Fruit fly (Drosophila melanogaster) whole organism, embryonic: ENCODE results near the gene Mics1.

ENCODE experiments used
- BEAF-32 ChIP-seq: fragments of 200-800 bp; sonication (Bioruptor generic); optimal IDR thresholded peaks from 3 replicates; lab custom pipeline; 2017; ENCODE audit warnings: missing biosample characterization, missing genetic modification characterization, mild to moderate bottlenecking, moderate library complexity, missing genetic modification reagents
- CG11723 ChIP-seq: fragments of 200-800 bp; sonication (Bioruptor generic); optimal IDR thresholded peaks from 2 replicates; lab custom pipeline; 2017; ENCODE audit warnings: missing biosample characterization, mild to moderate bottlenecking, missing genetic modification characterization
- CG12236 ChIP-seq: fragments of 200-800 bp; sonication (Bioruptor generic); optimal IDR thresholded peaks from 2 replicates; lab custom pipeline; 2016; ENCODE audit warnings: missing biosample characterization, missing genetic modification characterization
- CG12299 ChIP-seq: fragments of 200-800 bp; sonication (Bioruptor generic); optimal IDR thresholded peaks from 2 replicates; lab custom pipeline; 2018; ENCODE audit warnings: missing biosample characterization, mild to moderate bottlenecking, missing genetic modification characterization
- CG13296 ChIP-seq: fragments of 200-800 bp; sonication (Bioruptor generic); optimal IDR thresholded peaks from 3 replicates; lab custom pipeline; 2018; ENCODE audit warnings: missing biosample characterization, mild to moderate bottlenecking, missing genetic modification characterization
- CG16779 ChIP-seq: fragments of 200-800 bp; sonication (Bioruptor generic); IDR thresholded peaks from 2 replicates; pipeline ENCODE4 v1.3.6; 2022; ENCODE audit warnings: missing biosample characterization, missing genetic modification characterization
- CG16813 ChIP-seq: fragments of 200-800 bp; sonication (Bioruptor generic); IDR thresholded peaks from 3 replicates; pipeline ENCODE4 v1.3.6; 2022; ENCODE audit warnings: missing biosample characterization, missing genetic modification characterization; ENCODE audit not compliant: partially characterized antibody
- CG16863 ChIP-seq: fragments of 200-800 bp; sonication (Bioruptor generic); optimal IDR thresholded peaks from 3 replicates; lab custom pipeline; 2016; ENCODE audit warnings: missing biosample characterization, missing genetic modification characterization
- CG34224 ChIP-seq: fragments of 200-800 bp; sonication (Bioruptor generic); IDR thresholded peaks from 3 replicates; pipeline ENCODE4 v1.3.6; 2022; ENCODE audit warnings: missing biosample characterization, missing genetic modification characterization; ENCODE audit not compliant: partially characterized antibody
- CG34376 ChIP-seq: fragments of 200-800 bp; sonication (Bioruptor generic); optimal IDR thresholded peaks from 2 replicates; lab custom pipeline; 2018; ENCODE audit warnings: missing biosample characterization, mild to moderate bottlenecking, missing genetic modification characterization
- CG3847 ChIP-seq: fragments of 200-800 bp; sonication (Bioruptor generic); IDR thresholded peaks from 2 replicates; pipeline ENCODE4 v1.3.6; 2022; ENCODE audit warnings: missing biosample characterization, missing genetic modification characterization
- CG4707 ChIP-seq: fragments of 200-800 bp; sonication (Bioruptor generic); optimal IDR thresholded peaks from 2 replicates; lab custom pipeline; 2018; ENCODE audit warnings: missing biosample characterization, mild to moderate bottlenecking, missing genetic modification characterization, moderate library complexity
- CG7963 ChIP-seq: fragments of 200-800 bp; sonication (Bioruptor generic); IDR thresholded peaks from 3 replicates; pipeline ENCODE4 v1.3.6; 2022; ENCODE audit warnings: missing biosample characterization, missing genetic modification characterization; ENCODE audit not compliant: partially characterized antibody
- CG7987 ChIP-seq: fragments of 200-800 bp; sonication (Bioruptor generic); optimal IDR thresholded peaks from 2 replicates; lab custom pipeline; 2018; ENCODE audit warnings: missing biosample characterization, mild to moderate bottlenecking, missing genetic modification characterization, moderate library complexity
- E2f2 ChIP-seq: fragments of 200-800 bp; sonication (Bioruptor generic); IDR thresholded peaks from 2 replicates; pipeline ENCODE4 v1.3.6; 2022; ENCODE audit warnings: missing biosample characterization, missing genetic modification characterization
- Fer1 ChIP-seq: fragments of 200-800 bp; sonication (Bioruptor generic); optimal IDR thresholded peaks from 2 replicates; lab custom pipeline; 2017; ENCODE audit warnings: missing biosample characterization, mild to moderate bottlenecking, missing genetic modification characterization
- Hr3 ChIP-seq: fragments of 200-800 bp; sonication (Bioruptor generic); optimal IDR thresholded peaks from 3 replicates; lab custom pipeline; 2016; ENCODE audit warnings: missing biosample characterization, missing genetic modification characterization
- Jarid2 ChIP-seq: fragments of 200-800 bp; sonication (Bioruptor generic); optimal IDR thresholded peaks from 3 replicates; lab custom pipeline; 2017; ENCODE audit warnings: mild to moderate bottlenecking, missing biosample characterization, missing genetic modification reagents, missing genetic modification characterization
- Max ChIP-seq: fragments of 200-800 bp; sonication (Bioruptor generic); optimal IDR thresholded peaks from 2 replicates; lab custom pipeline; 2016; ENCODE audit warnings: missing biosample characterization, mild to moderate bottlenecking, missing genetic modification characterization
- Myb ChIP-seq: fragments of 200-800 bp; sonication (Bioruptor generic); optimal IDR thresholded peaks from 2 replicates; lab custom pipeline; 2016; ENCODE audit warnings: missing biosample characterization, missing genetic modification characterization
- Poxn ChIP-seq: fragments of 200-800 bp; sonication (Bioruptor generic); IDR thresholded peaks from 2 replicates; pipeline ENCODE4 v1.3.6; 2022; ENCODE audit warnings: missing biosample characterization, missing genetic modification characterization
- Rfx ChIP-seq: fragments of 200-800 bp; sonication (Bioruptor generic); IDR thresholded peaks from 2 replicates; pipeline ENCODE4 v1.3.6; 2022; ENCODE audit warnings: missing biosample characterization, missing genetic modification characterization
- Scr ChIP-seq: fragments of 200-800 bp; sonication (Bioruptor generic); IDR thresholded peaks from 2 replicates; pipeline ENCODE4 v1.3.6; 2022; ENCODE audit warnings: missing biosample characterization, missing genetic modification characterization; ENCODE audit not compliant: partially characterized antibody
- Sox100B ChIP-seq: fragments of 200-800 bp; sonication (Bioruptor generic); optimal IDR thresholded peaks from 3 replicates; lab custom pipeline; 2018; ENCODE audit warnings: missing biosample characterization, mild to moderate bottlenecking, missing genetic modification characterization
- Ssrp ChIP-seq: fragments of 200-800 bp; sonication (Bioruptor generic); optimal IDR thresholded peaks from 2 replicates; lab custom pipeline; 2018; ENCODE audit warnings: missing biosample characterization, mild to moderate bottlenecking, missing genetic modification characterization, moderate library complexity
- Tbp ChIP-seq: fragments of >200 bp; optimal IDR thresholded peaks from 2 replicates; lab custom pipeline; 2018; ENCODE audit warnings: missing biosample characterization, missing genetic modification characterization
- abd-A ChIP-seq: fragments of 200-800 bp; sonication (Bioruptor generic); optimal IDR thresholded peaks from 3 replicates; lab custom pipeline; 2019; ENCODE audit warnings: missing biosample characterization, mild to moderate bottlenecking, missing genetic modification characterization, moderate library complexity
- cg ChIP-seq: fragments of 200-800 bp; sonication (Bioruptor generic); optimal IDR thresholded peaks from 3 replicates; lab custom pipeline; 2019; ENCODE audit warnings: missing biosample characterization, mild to moderate bottlenecking, missing genetic modification characterization, moderate library complexity
- chinmo ChIP-seq: fragments of 200-800 bp; sonication (Bioruptor generic); IDR thresholded peaks from 4 replicates; pipeline ENCODE4 v1.3.6; 2022; ENCODE audit warnings: missing biosample characterization, missing genetic modification characterization; ENCODE audit not compliant: partially characterized antibody
- croc ChIP-seq: fragments of 200-800 bp; sonication (Bioruptor generic); conservative IDR thresholded peaks from 3 replicates; pipeline ENCODE4 v1.3.6; 2022; ENCODE audit warnings: missing biosample characterization, missing genetic modification characterization
- dm ChIP-seq: fragments of 200-800 bp; sonication (Bioruptor generic); optimal IDR thresholded peaks from 3 replicates; lab custom pipeline; 2016; ENCODE audit warnings: missing biosample characterization, missing genetic modification characterization
- dmrt11E ChIP-seq: fragments of 200-800 bp; sonication (Bioruptor generic); optimal IDR thresholded peaks from 3 replicates; lab custom pipeline; 2018; ENCODE audit warnings: missing biosample characterization, mild to moderate bottlenecking, missing genetic modification characterization, moderate library complexity
- exex ChIP-seq: fragments of 200-800 bp; sonication (Bioruptor generic); optimal IDR thresholded peaks from 4 replicates; lab custom pipeline; 2018; ENCODE audit warnings: missing biosample characterization, mild to moderate bottlenecking, missing genetic modification characterization, moderate library complexity
- grau ChIP-seq: fragments of 200-800 bp; optimal IDR thresholded peaks from 3 replicates; lab custom pipeline; 2019; ENCODE audit warnings: missing biosample characterization, mild to moderate bottlenecking, missing genetic modification characterization, moderate library complexity
- grn ChIP-seq: fragments of 200-800 bp; sonication (Bioruptor generic); optimal IDR thresholded peaks from 3 replicates; lab custom pipeline; 2017; ENCODE audit warnings: missing biosample characterization, missing genetic modification characterization
- inv ChIP-seq: fragments of 200-800 bp; sonication (Bioruptor generic); IDR thresholded peaks from 2 replicates; pipeline ENCODE4 v1.3.6; 2022; ENCODE audit warnings: missing biosample characterization, missing genetic modification characterization; ENCODE audit not compliant: partially characterized antibody
- knrl ChIP-seq: fragments of 200-800 bp; sonication (Bioruptor generic); IDR thresholded peaks from 3 replicates; pipeline ENCODE4 v1.3.6; 2022; ENCODE audit warnings: missing biosample characterization, missing genetic modification characterization; ENCODE audit not compliant: partially characterized antibody
- nau ChIP-seq: fragments of 200-800 bp; sonication (Bioruptor generic); optimal IDR thresholded peaks from 3 replicates; lab custom pipeline; 2017; ENCODE audit warnings: missing biosample characterization, mild to moderate bottlenecking, missing genetic modification characterization, missing genetic modification reagents
- psq ChIP-seq: fragments of 200-800 bp; sonication (Bioruptor generic); optimal IDR thresholded peaks from 2 replicates; lab custom pipeline; 2017; ENCODE audit warnings: missing biosample characterization, missing genetic modification characterization
- sd ChIP-seq: fragments of 200-800 bp; sonication (Bioruptor generic); optimal IDR thresholded peaks from 3 replicates; lab custom pipeline; 2018; ENCODE audit warnings: missing biosample characterization, mild to moderate bottlenecking, missing genetic modification characterization, moderate library complexity
- sens-2 ChIP-seq: fragments of 200-800 bp; sonication (Bioruptor generic); IDR thresholded peaks from 2 replicates; pipeline ENCODE4 v1.3.6; 2022; ENCODE audit warnings: missing biosample characterization, missing genetic modification characterization
- seq ChIP-seq: fragments of 200-800 bp; sonication (Bioruptor generic); IDR thresholded peaks from 2 replicates; pipeline ENCODE4 v1.3.6; 2022; ENCODE audit warnings: missing biosample characterization, missing genetic modification characterization
- stwl ChIP-seq: fragments of 200-800 bp; sonication (Bioruptor generic); optimal IDR thresholded peaks from 3 replicates; lab custom pipeline; 2018; ENCODE audit warnings: missing biosample characterization, mild to moderate bottlenecking, missing genetic modification characterization, moderate library complexity
- tna ChIP-seq: fragments of 200-800 bp; sonication (Bioruptor generic); IDR thresholded peaks from 2 replicates; pipeline ENCODE4 v1.3.6; 2022; ENCODE audit warnings: missing biosample characterization, missing genetic modification characterization; ENCODE audit not compliant: partially characterized antibody
- zen2 ChIP-seq: fragments of 200-800 bp; sonication (Bioruptor generic); IDR thresholded peaks from 3 replicates; pipeline ENCODE4 v1.3.6; 2022; ENCODE audit warnings: missing biosample characterization, missing genetic modification characterization; ENCODE audit not compliant: partially characterized antibody

The Mics1 gene

DNA sequence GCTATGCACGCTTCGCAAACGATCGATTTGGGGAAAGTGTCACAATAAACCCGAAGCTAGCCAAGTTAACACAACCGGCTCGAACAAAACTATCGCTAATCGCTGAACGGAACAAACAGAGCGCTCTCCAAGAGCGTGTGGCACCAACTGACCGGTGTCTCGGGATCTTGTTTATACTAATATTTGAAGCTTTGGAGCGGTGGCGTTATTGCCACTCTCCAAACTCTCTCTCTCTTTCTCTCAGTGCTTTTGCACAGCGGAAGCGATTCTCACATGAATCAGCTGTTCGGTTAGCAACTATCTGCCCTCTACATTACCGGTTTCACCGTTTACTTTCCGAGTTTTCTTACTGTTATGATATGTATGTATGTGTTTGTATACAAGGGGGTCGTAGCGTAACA lies 10.7 kb downstream of the Mics1 start (continued):
- TF ChIP-seq chinmo (GFP tag; lab: Robert Waterston, UW) (peak; percentile 91; the same call in 3 of the 4 replicates), Tbp (no peak), Sox100B (no peak), BEAF-32 (GFP tag; lab: Kevin White, UChicago) (no peak), CG16813 (no peak), CG4707 (GFP tag; lab: Kevin White, UChicago) (no peak), Myb (GFP tag; lab: Kevin White, UChicago) (no peak), Poxn (GFP tag; lab: Robert Waterston, UW) (no peak), Ssrp (tag; lab: Kevin White, UChicago) (no peak), tna (GFP tag; lab: Robert Waterston, UW) (0 out of 2 replicates have a peak, but pooled peaks have one; percentile 41), CG3847 (GFP tag; lab: Robert Waterston, UW) (no peak), CG12299 (tag; lab: Kevin White, UChicago) (no peak), CG16863 (GFP tag; lab: Kevin White, UChicago) (no peak), sd (peak; percentile 1), CG34224 (GFP tag; lab: Robert Waterston, UW) (peak; percentile 51), grn (GFP tag; lab: Kevin White, UChicago) (no peak), Hr3 (GFP tag; lab: Kevin White, UChicago) (no peak), psq (GFP tag; lab: Kevin White, UChicago) (no peak), CG7987 (GFP tag; lab: Kevin White, UChicago) (no peak), nau (GFP tag; lab: Kevin White, UChicago) (no peak), CG12236 (no peak), grau (tag; lab: Kevin White, UChicago) (no peak), CG7963 (GFP tag; lab: Robert Waterston, UW) (no peak), seq (no peak), dm (GFP tag; lab: Kevin White, UChicago) (no peak), Scr (GFP tag; lab: Robert Waterston, UW) (no peak; the same call in 1 of the 2 replicates), Rfx (GFP tag; lab: Robert Waterston, UW) (peak; percentile 29; the same call in 1 of the 2 replicates), Jarid2 (GFP tag; lab: Kevin White, UChicago) (peak; percentile 87), sens-2 (0 out of 2 replicates have a peak, but pooled peaks have one; percentile 6), abd-A (no peak), CG13296 (GFP tag; lab: Kevin White, UChicago) (peak; percentile 40), exex (peak; percentile 6), E2f2 (GFP tag; lab: Robert Waterston, UW) (no peak), CG16779 (GFP tag; lab: Robert Waterston, UW) (0 out of 2 replicates have a peak, but pooled peaks have one; percentile 18), croc (no peak), CG11723 (GFP tag; lab: Kevin White, UChicago) (no peak), cg (GFP tag; lab: Kevin White, UChicago) (peak; percentile 41), Max (GFP tag; lab: Kevin White, UChicago) (no peak), stwl (tag; lab: Kevin White, UChicago) (no peak), inv (GFP tag; lab: Robert Waterston, UW) (no peak), knrl (no peak), zen2 (peak; percentile 29; the same call in 1 of the 3 replicates), CG34376 (GFP tag; lab: Kevin White, UChicago) (peak; percentile 41), Fer1 (GFP tag; lab: Kevin White, UChicago) (peak; percentile 32), dmrt11E (tag; lab: Kevin White, UChicago) (no peak)
